Fruit fly (Drosophila melanogaster) whole organism, embryonic: ENCODE results near the gene Lipt2.

Experiments
- Antp ChIP-seq: fragments of 200-800 bp; sonication (Bioruptor generic); optimal IDR thresholded peaks from 3 replicates; lab custom pipeline; 2016; ENCODE audit warnings: missing biosample characterization, missing genetic modification characterization
- CG11247 ChIP-seq: fragments of 200-800 bp; sonication (Bioruptor generic); IDR thresholded peaks from 2 replicates; pipeline ENCODE4 v1.3.6; 2022; ENCODE audit warnings: missing biosample characterization, missing genetic modification characterization
- CG12769 ChIP-seq: fragments of 200-800 bp; sonication (Bioruptor generic); optimal IDR thresholded peaks from 2 replicates; lab custom pipeline; 2019; ENCODE audit warnings: missing biosample characterization, mild to moderate bottlenecking, missing genetic modification characterization, moderate library complexity
- CG1602 ChIP-seq: fragments of 200-800 bp; sonication (Bioruptor generic); optimal IDR thresholded peaks from 3 replicates; lab custom pipeline; 2016; ENCODE audit warnings: missing biosample characterization, missing genetic modification characterization
- CG16813 ChIP-seq: fragments of 200-800 bp; sonication (Bioruptor generic); IDR thresholded peaks from 3 replicates; pipeline ENCODE4 v1.3.6; 2022; ENCODE audit warnings: missing biosample characterization, missing genetic modification characterization; ENCODE audit not compliant: partially characterized antibody
- CG17359 ChIP-seq: fragments of 200-800 bp; sonication (Bioruptor generic); optimal IDR thresholded peaks from 3 replicates; lab custom pipeline; 2018; ENCODE audit warnings: missing biosample characterization, mild to moderate bottlenecking, missing genetic modification characterization, moderate library complexity
- CG17802 ChIP-seq: fragments of 200-800 bp; sonication (Bioruptor generic); optimal IDR thresholded peaks from 2 replicates; lab custom pipeline; 2018; ENCODE audit warnings: missing biosample characterization, mild to moderate bottlenecking, missing genetic modification characterization, moderate library complexity
- CG2116 ChIP-seq: fragments of 200-800 bp; sonication (Bioruptor generic); optimal IDR thresholded peaks from 3 replicates; lab custom pipeline; 2018; ENCODE audit warnings: missing biosample characterization, mild to moderate bottlenecking, missing genetic modification characterization
- CG2129 ChIP-seq: fragments of 200-800 bp; sonication (Bioruptor generic); IDR thresholded peaks from 2 replicates; pipeline ENCODE4 v1.3.6; 2022; ENCODE audit warnings: missing biosample characterization, missing genetic modification characterization; ENCODE audit not compliant: partially characterized antibody
- CG2678 ChIP-seq: fragments of 200-800 bp; sonication (Bioruptor generic); optimal IDR thresholded peaks from 3 replicates; lab custom pipeline; 2019; ENCODE audit warnings: missing biosample characterization, mild to moderate bottlenecking, missing genetic modification characterization, moderate library complexity
- CG2712 ChIP-seq: fragments of 200-800 bp; optimal IDR thresholded peaks from 3 replicates; lab custom pipeline; 2019; ENCODE audit warnings: missing biosample characterization, mild to moderate bottlenecking, missing genetic modification characterization, moderate library complexity
- CG33213 ChIP-seq: fragments of 200-800 bp; sonication (Bioruptor generic); optimal IDR thresholded peaks from 3 replicates; lab custom pipeline; 2016; ENCODE audit warnings: missing biosample characterization, missing genetic modification characterization
- CG3407 ChIP-seq: fragments of 200-800 bp; sonication (Bioruptor generic); optimal IDR thresholded peaks from 2 replicates; lab custom pipeline; 2018; ENCODE audit warnings: missing biosample characterization, mild to moderate bottlenecking, missing genetic modification characterization
- CG4360 ChIP-seq: fragments of 200-800 bp; sonication (Bioruptor generic); IDR thresholded peaks from 2 replicates; pipeline ENCODE4 v1.3.6; 2022; ENCODE audit warnings: missing biosample characterization, missing genetic modification characterization
- CG5180 ChIP-seq: fragments of 200-800 bp; sonication (Bioruptor generic); optimal IDR thresholded peaks from 3 replicates; lab custom pipeline; 2017; ENCODE audit warnings: missing biosample characterization, missing genetic modification characterization, mild to moderate bottlenecking, moderate library complexity, missing genetic modification reagents
- Dad ChIP-seq: fragments of 200-800 bp; sonication (Bioruptor generic); optimal IDR thresholded peaks from 3 replicates; lab custom pipeline; 2016; ENCODE audit warnings: missing biosample characterization, missing genetic modification characterization
- Deaf1 ChIP-seq: fragments of 200-800 bp; optimal IDR thresholded peaks from 3 replicates; lab custom pipeline; 2019; ENCODE audit warnings: missing biosample characterization, mild to moderate bottlenecking, missing genetic modification characterization, moderate library complexity
- ERR ChIP-seq: fragments of 200-800 bp; sonication (Bioruptor generic); optimal IDR thresholded peaks from 2 replicates; lab custom pipeline; 2016; ENCODE audit warnings: missing biosample characterization, missing genetic modification characterization
- Fer2 ChIP-seq: fragments of 200-800 bp; sonication (Bioruptor generic); optimal IDR thresholded peaks from 2 replicates; lab custom pipeline; 2018; ENCODE audit warnings: missing biosample characterization, mild to moderate bottlenecking, missing genetic modification characterization, moderate library complexity
- Gsc ChIP-seq: fragments of 200-800 bp; sonication (Bioruptor generic); IDR thresholded peaks from 2 replicates; pipeline ENCODE4 v1.3.6; 2022; ENCODE audit warnings: missing biosample characterization, missing genetic modification characterization
- Gug ChIP-seq: fragments of 200-800 bp; sonication (Bioruptor generic); IDR thresholded peaks from 4 replicates; pipeline ENCODE4 v1.3.6; 2022; ENCODE audit warnings: missing biosample characterization, missing genetic modification characterization
- HLH3B ChIP-seq: fragments of 200-800 bp; sonication (Bioruptor generic); IDR thresholded peaks from 2 replicates; pipeline ENCODE4 v1.3.6; 2022; ENCODE audit warnings: missing biosample characterization, missing genetic modification characterization
- NK7.1 ChIP-seq: fragments of 200-800 bp; sonication (Bioruptor generic); optimal IDR thresholded peaks from 3 replicates; lab custom pipeline; 2016; ENCODE audit warnings: missing biosample characterization, missing genetic modification characterization
- Ptx1 ChIP-seq: fragments of 200-800 bp; sonication (Bioruptor generic); IDR thresholded peaks from 2 replicates; pipeline ENCODE4 v1.3.6; 2022; ENCODE audit warnings: missing biosample characterization, missing genetic modification characterization
- Six4 ChIP-seq: fragments of 200-800 bp; sonication (Bioruptor generic); optimal IDR thresholded peaks from 2 replicates; lab custom pipeline; 2016; ENCODE audit warnings: missing biosample characterization, missing genetic modification characterization
- Spps ChIP-seq: fragments of 200-800 bp; sonication (Bioruptor generic); optimal IDR thresholded peaks from 2 replicates; lab custom pipeline; 2018; ENCODE audit warnings: missing biosample characterization, mild to moderate bottlenecking, missing genetic modification characterization
- abd-A ChIP-seq: fragments of 200-800 bp; sonication (Bioruptor generic); optimal IDR thresholded peaks from 3 replicates; lab custom pipeline; 2019; ENCODE audit warnings: missing biosample characterization, mild to moderate bottlenecking, missing genetic modification characterization, moderate library complexity
- ac ChIP-seq: fragments of 200-800 bp; sonication (Bioruptor generic); optimal IDR thresholded peaks from 3 replicates; lab custom pipeline; 2017; ENCODE audit warnings: missing biosample characterization, mild to moderate bottlenecking, missing genetic modification characterization
- al ChIP-seq: fragments of 200-800 bp; sonication (Bioruptor generic); IDR thresholded peaks from 2 replicates; pipeline ENCODE4 v1.3.6; 2022; ENCODE audit warnings: missing biosample characterization, missing genetic modification characterization
- az2 ChIP-seq: fragments of 200-800 bp; sonication (Bioruptor generic); optimal IDR thresholded peaks from 3 replicates; lab custom pipeline; 2016; ENCODE audit warnings: missing biosample characterization, missing genetic modification characterization
- bigmax ChIP-seq: fragments of 200-800 bp; sonication (Bioruptor generic); optimal IDR thresholded peaks from 2 replicates; lab custom pipeline; 2018; ENCODE audit warnings: missing biosample characterization, mild to moderate bottlenecking, missing genetic modification characterization
- bowl ChIP-seq: fragments of 200-800 bp; sonication (Bioruptor generic); IDR thresholded peaks from 2 replicates; pipeline ENCODE4 v1.3.6; 2022; ENCODE audit warnings: missing biosample characterization, missing genetic modification characterization
- chif ChIP-seq, 2 experiments: fragments of 200-800 bp; sonication (Bioruptor generic); optimal IDR thresholded peaks; 3 replicates each; lab custom pipeline; 2016; ENCODE audit warnings: missing biosample characterization in 2 of 2, missing genetic modification characterization in 2 of 2
- dmrt11E ChIP-seq: fragments of 200-800 bp; sonication (Bioruptor generic); optimal IDR thresholded peaks from 3 replicates; lab custom pipeline; 2018; ENCODE audit warnings: missing biosample characterization, mild to moderate bottlenecking, missing genetic modification characterization, moderate library complexity
- ftz-f1 ChIP-seq: fragments of 200-800 bp; sonication (Bioruptor generic); optimal IDR thresholded peaks from 2 replicates; lab custom pipeline; 2016; ENCODE audit warnings: missing biosample characterization, missing genetic modification characterization
- gce ChIP-seq: fragments of 200-800 bp; sonication (Bioruptor generic); IDR thresholded peaks from 3 replicates; pipeline ENCODE4 v1.3.6; 2022; ENCODE audit warnings: missing biosample characterization, missing genetic modification characterization
- gcm2 ChIP-seq: fragments of 200-800 bp; sonication (Bioruptor generic); optimal IDR thresholded peaks from 2 replicates; lab custom pipeline; 2016; ENCODE audit warnings: missing biosample characterization, missing genetic modification characterization
- jumu ChIP-seq: fragments of 200-800 bp; sonication (Bioruptor generic); optimal IDR thresholded peaks from 3 replicates; lab custom pipeline; 2016; ENCODE audit warnings: missing biosample characterization, missing genetic modification characterization
- lab ChIP-seq: fragments of 200-800 bp; sonication (Bioruptor generic); optimal IDR thresholded peaks from 3 replicates; lab custom pipeline; 2017; ENCODE audit warnings: missing biosample characterization, missing genetic modification characterization, mild to moderate bottlenecking, moderate library complexity, missing genetic modification reagents
- lilli ChIP-seq: fragments of 200-800 bp; sonication (Bioruptor generic); optimal IDR thresholded peaks from 3 replicates; lab custom pipeline; 2016; ENCODE audit warnings: missing biosample characterization, missing genetic modification characterization
- maf-S ChIP-seq: fragments of 200-800 bp; sonication (Bioruptor generic); optimal IDR thresholded peaks from 2 replicates; lab custom pipeline; 2016; ENCODE audit warnings: missing biosample characterization, missing genetic modification characterization
- mam ChIP-seq: fragments of 200-800 bp; sonication (Bioruptor generic); optimal IDR thresholded peaks from 3 replicates; lab custom pipeline; 2016; ENCODE audit warnings: missing biosample characterization, missing genetic modification characterization
- row ChIP-seq: fragments of 200-800 bp; sonication (Bioruptor generic); IDR thresholded peaks from 3 replicates; pipeline ENCODE4 v1.3.6; 2022; ENCODE audit warnings: missing biosample characterization, missing genetic modification characterization
- sima ChIP-seq: fragments of 200-800 bp; sonication (Bioruptor generic); optimal IDR thresholded peaks from 2 replicates; lab custom pipeline; 2016; ENCODE audit warnings: missing biosample characterization, missing genetic modification characterization
- slp2 ChIP-seq: fragments of 200-800 bp; sonication (Bioruptor generic); optimal IDR thresholded peaks from 2 replicates; lab custom pipeline; 2016; ENCODE audit warnings: missing biosample characterization, missing genetic modification characterization
- tio ChIP-seq: fragments of 200-800 bp; sonication (Bioruptor generic); optimal IDR thresholded peaks from 2 replicates; lab custom pipeline; 2017; ENCODE audit warnings: missing biosample characterization, missing genetic modification characterization, inconsistent platforms
- trh ChIP-seq: fragments of 200-800 bp; sonication (Bioruptor generic); optimal IDR thresholded peaks from 2 replicates; lab custom pipeline; 2016; ENCODE audit warnings: missing biosample characterization, missing genetic modification characterization
- wek ChIP-seq: fragments of 200-800 bp; sonication (Bioruptor generic); optimal IDR thresholded peaks from 3 replicates; lab custom pipeline; 2018; ENCODE audit warnings: missing biosample characterization, mild to moderate bottlenecking, missing genetic modification characterization, moderate library complexity
- zen2 ChIP-seq: fragments of 200-800 bp; sonication (Bioruptor generic); IDR thresholded peaks from 3 replicates; pipeline ENCODE4 v1.3.6; 2022; ENCODE audit warnings: missing biosample characterization, missing genetic modification characterization; ENCODE audit not compliant: partially characterized antibody

The Lipt2 gene

dm6 chr3R:4478220-4479037 lies 41.3 kb upstream of the Lipt2 start (continued):
- TF ChIP-seq jumu (GFP tag; lab: Kevin White, UChicago), result peak; percentile 86
- peak; percentile 90 for TF ChIP-seq HLH3B (GFP tag; lab: Robert Waterston, UW)
- TF ChIP-seq Gug (GFP tag; lab: Robert Waterston, UW), result peak; percentile 89
- TF ChIP-seq trh (GFP tag; lab: Kevin White, UChicago), result peak; percentile 37
- TF ChIP-seq CG2678 (tag; lab: Kevin White, UChicago), result peak; percentile 84
- TF ChIP-seq Dad (GFP tag; lab: Kevin White, UChicago), result peak; percentile 83
- peak; percentile 78 for TF ChIP-seq ERR
- TF ChIP-seq CG1602, result peak; percentile 74
- TF ChIP-seq wek, result peak; percentile 84
- peak; percentile 63 for TF ChIP-seq Fer2 (tag; lab: Kevin White, UChicago)
- peak; percentile 88 for TF ChIP-seq gce
- peak; percentile 87 for TF ChIP-seq row (GFP tag; lab: Robert Waterston, UW)
- TF ChIP-seq CG5180, result no peak
- TF ChIP-seq NK7.1 (GFP tag; lab: Kevin White, UChicago), result peak; percentile 80
- peak; percentile 53; the same call in 1 of the 2 replicates for TF ChIP-seq CG4360 (GFP tag; lab: Robert Waterston, UW)
- peak; percentile 42; the same call in 1 of the 3 replicates for TF ChIP-seq zen2 (GFP tag; lab: Robert Waterston, UW)
- peak; percentile 13 for TF ChIP-seq ac (GFP tag; lab: Kevin White, UChicago)
- no peak for TF ChIP-seq CG2129 (GFP tag; lab: Robert Waterston, UW)
- TF ChIP-seq ftz-f1 (GFP tag; lab: Kevin White, UChicago), result peak; percentile 60
- peak; percentile 61 for TF ChIP-seq dmrt11E (tag; lab: Kevin White, UChicago)
- peak; percentile 75 to 86 for TF ChIP-seq chif (GFP tag; optimal IDR thresholded peaks at IDR 0.05; lab: Kevin White, UChicago)
- TF ChIP-seq CG11247 (GFP tag; lab: Robert Waterston, UW), result peak; percentile 86
- TF ChIP-seq abd-A, result no peak
- TF ChIP-seq bowl, result peak; percentile 79
- peak; percentile 85 for TF ChIP-seq Antp (GFP tag; lab: Kevin White, UChicago)
- peak; percentile 90 for TF ChIP-seq Deaf1
- TF ChIP-seq CG2116 (GFP tag; lab: Kevin White, UChicago), result peak; percentile 41
- TF ChIP-seq al, result peak; percentile 72
- TF ChIP-seq CG2712 (tag; lab: Kevin White, UChicago), result peak; percentile 84
- peak; percentile 92 for TF ChIP-seq lilli (GFP tag; lab: Kevin White, UChicago)
- peak; percentile 72 for TF ChIP-seq maf-S (GFP tag; lab: Kevin White, UChicago)
- no peak for TF ChIP-seq CG16813
- peak; percentile 79 for TF ChIP-seq slp2 (GFP tag; lab: Kevin White, UChicago)
- TF ChIP-seq CG12769 (tag; lab: Kevin White, UChicago), result peak; percentile 91
- peak; percentile 30 for TF ChIP-seq CG17802 (tag; lab: Kevin White, UChicago)
- TF ChIP-seq CG3407 (GFP tag; lab: Kevin White, UChicago), result peak; percentile 62
- TF ChIP-seq az2 (GFP tag; lab: Kevin White, UChicago), result peak; percentile 91
- TF ChIP-seq Six4 (GFP tag; lab: Kevin White, UChicago), result peak; percentile 84
- TF ChIP-seq CG33213 (GFP tag; lab: Kevin White, UChicago), result peak; percentile 84
- TF ChIP-seq Gsc, result no peak
- TF ChIP-seq bigmax, result no peak
- peak; percentile 88 for TF ChIP-seq Ptx1
- peak; percentile 82 for TF ChIP-seq tio (GFP tag; lab: Kevin White, UChicago)
- peak; percentile 90 for TF ChIP-seq CG17359 (tag; lab: Kevin White, UChicago)
- peak; percentile 63 for TF ChIP-seq Spps
- peak; percentile 94 for TF ChIP-seq lab (GFP tag; lab: Kevin White, UChicago)
- TF ChIP-seq sima, result peak; percentile 60
- TF ChIP-seq gcm2 (GFP tag; lab: Kevin White, UChicago), result peak; percentile 82
- peak; percentile 91 for TF ChIP-seq mam (GFP tag; lab: Kevin White, UChicago)
